Worm (Caenorhabditis elegans): ENCODE results near the gene ten-1.

Gene ten-1

ce11 chrIII:6820343-6820985 is at the start of gene ten-1:
Gene ten-1, plus strand, starts transcription at chrIII:6820935.
- TF ChIP-seq dao-5 (tag; optimal IDR thresholded peaks at IDR 0.05), result no peak
- no peak for TF ChIP-seq him-1 (tag; optimal IDR thresholded peaks at IDR 0.05)
- no peak for TF ChIP-seq W03F9.2 (tag; optimal IDR thresholded peaks at IDR 0.05)

ce11 chrIII:6795326-6795725 is 25.4 kb upstream of the ten-1 start, which contains the start of gene R05H11.1:
Gene R05H11.1, plus strand, starts transcription at chrIII:6795626.
- TF ChIP-seq W03F9.2 (tag; optimal IDR thresholded peaks at IDR 0.05), result no peak
- no peak for TF ChIP-seq dao-5 (tag; optimal IDR thresholded peaks at IDR 0.05)
- no peak for TF ChIP-seq him-1 (tag; optimal IDR thresholded peaks at IDR 0.05)

DNA sequence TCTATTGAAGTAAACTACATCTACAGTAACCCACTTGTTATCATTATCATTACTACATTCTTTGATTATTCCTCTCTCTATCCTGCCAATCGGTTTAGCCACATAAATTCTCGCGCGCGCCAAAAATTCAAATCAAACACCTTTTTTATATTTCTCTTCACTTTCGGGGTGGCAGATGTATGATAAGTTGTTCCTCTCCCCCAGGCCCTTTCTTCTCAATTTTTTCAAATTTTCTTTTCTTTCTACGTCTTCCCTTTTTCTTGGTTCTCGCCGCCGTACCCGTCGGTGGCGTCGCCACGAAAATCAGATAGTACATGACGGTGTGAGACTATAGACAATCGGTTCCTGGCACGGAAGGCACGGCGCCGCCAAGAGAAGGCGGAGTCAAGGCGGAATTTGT is 22.8 kb upstream of the ten-1 start, which contains the start of gene R05H11.2:
Gene R05H11.2 (plus strand): TSS at position 333 of the 400 bp plus-strand sequence.
- TF ChIP-seq dao-5 (tag; optimal IDR thresholded peaks at IDR 0.05), result no peak
- TF ChIP-seq W03F9.2 (tag; optimal IDR thresholded peaks at IDR 0.05), result no peak
- TF ChIP-seq him-1 (tag; optimal IDR thresholded peaks at IDR 0.05), result no peak

DNA sequence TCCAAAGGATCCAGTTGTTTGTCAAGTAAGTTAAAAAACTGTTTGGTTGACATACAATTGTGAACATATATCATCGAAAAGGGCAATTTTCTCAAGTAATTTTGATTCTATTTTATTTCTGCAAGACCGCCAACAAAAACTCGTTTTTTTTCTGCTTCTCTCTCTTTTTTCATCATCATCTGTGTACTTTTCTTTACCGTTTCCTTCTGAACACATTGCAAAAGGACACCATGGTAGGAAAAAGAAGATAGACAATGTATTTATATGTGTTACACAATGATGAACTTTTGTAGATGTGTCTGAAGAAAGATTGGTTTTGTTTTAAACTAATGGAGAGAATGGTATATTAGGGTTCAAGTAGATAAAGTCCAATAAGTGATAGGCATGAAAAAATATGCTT is 21.8 kb upstream of the ten-1 start:
- TF ChIP-seq W03F9.2 (tag; optimal IDR thresholded peaks at IDR 0.05), result no peak
- no peak for TF ChIP-seq dao-5 (tag; optimal IDR thresholded peaks at IDR 0.05)
- no peak for TF ChIP-seq him-1 (tag; optimal IDR thresholded peaks at IDR 0.05)

DNA sequence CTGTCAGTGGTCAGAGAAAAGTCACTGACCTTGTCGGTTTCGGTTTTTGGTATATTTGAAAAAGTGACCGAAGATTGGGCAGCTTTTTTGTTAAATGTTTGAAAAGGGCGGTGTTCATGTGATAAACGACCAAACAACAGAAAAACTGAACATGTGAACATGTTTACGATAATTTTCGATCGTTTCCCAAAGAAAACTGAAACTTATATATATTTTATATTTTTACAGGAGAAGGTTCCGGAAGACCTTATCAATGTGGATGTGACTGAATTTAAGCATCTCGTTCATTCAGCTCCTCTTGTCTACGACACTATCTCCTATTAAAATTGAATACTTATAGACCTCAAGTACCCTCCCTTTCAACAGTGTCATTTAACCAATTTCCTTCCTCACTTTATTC is 21.1 kb upstream of the ten-1 start:
- TF ChIP-seq him-1 (tag; optimal IDR thresholded peaks at IDR 0.05) (no peak), dao-5 (tag; optimal IDR thresholded peaks at IDR 0.05) (no peak), W03F9.2 (tag; optimal IDR thresholded peaks at IDR 0.05) (no peak)

DNA sequence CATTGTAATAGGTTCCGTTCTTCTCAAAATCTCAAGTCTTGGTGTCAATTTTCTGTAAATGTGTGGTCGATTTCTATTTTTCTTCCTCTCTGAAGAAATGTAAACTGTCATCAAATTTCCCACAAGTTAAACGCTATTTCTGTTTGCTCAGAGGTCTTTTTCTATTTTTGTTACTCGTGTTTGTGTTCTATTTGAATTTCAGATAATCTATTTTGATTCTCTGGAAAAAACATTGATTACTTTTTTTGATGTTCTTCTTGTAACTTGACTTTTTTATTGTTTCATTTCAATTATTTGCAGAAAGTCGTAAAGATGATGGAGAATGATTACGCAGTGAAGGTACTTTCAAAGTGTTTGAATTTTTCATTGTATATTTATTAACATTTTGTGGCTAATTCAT is 18.2 kb upstream of the ten-1 start, which contains the start of gene lim-8:
Gene lim-8 (plus strand): TSS at position 301 of the 400 bp plus-strand sequence.
- no peak for TF ChIP-seq him-1 (tag; optimal IDR thresholded peaks at IDR 0.05)

DNA sequence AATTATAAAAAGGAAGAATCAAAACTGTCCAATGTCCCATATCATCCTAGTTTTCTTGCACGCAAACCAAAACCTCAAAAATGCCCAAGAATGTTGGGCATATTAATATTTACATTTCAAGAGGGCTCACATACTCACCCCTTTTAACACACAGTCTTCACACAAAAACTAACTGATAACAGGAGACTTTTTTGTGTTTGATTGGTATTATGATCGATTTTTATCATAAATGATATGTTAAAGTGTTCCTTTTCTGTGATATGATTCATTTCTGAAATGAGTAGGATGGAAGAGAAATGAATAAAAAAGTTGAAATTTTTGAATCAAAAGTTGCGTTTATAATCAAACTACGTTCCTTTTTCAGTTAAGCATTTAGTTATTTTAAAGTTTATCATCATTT is 17.6 kb upstream of the ten-1 start:
- TF ChIP-seq W03F9.2 (tag; optimal IDR thresholded peaks at IDR 0.05) (no peak), him-1 (tag; optimal IDR thresholded peaks at IDR 0.05) (no peak), dao-5 (tag; optimal IDR thresholded peaks at IDR 0.05) (no peak)

ce11 chrIII:6805397-6805796 is 15.3 kb upstream of the ten-1 start:
- no peak for TF ChIP-seq W03F9.2 (tag; optimal IDR thresholded peaks at IDR 0.05)
- no peak for TF ChIP-seq dao-5 (tag; optimal IDR thresholded peaks at IDR 0.05)
- TF ChIP-seq him-1 (tag; optimal IDR thresholded peaks at IDR 0.05), result no peak

- TF ChIP-seq him-1 (tag; optimal IDR thresholded peaks at IDR 0.05) (no peak), dao-5 (tag; optimal IDR thresholded peaks at IDR 0.05) (no peak), W03F9.2 (tag; optimal IDR thresholded peaks at IDR 0.05) (no peak)
Observed at ce11 chrIII:6816930-6817329, 3.8 kb upstream of the ten-1 start, which contains the start of gene F28F5.4. Gene F28F5.4, minus strand, starts transcription at chrIII:6817033.

- TF ChIP-seq W03F9.2 (tag; optimal IDR thresholded peaks at IDR 0.05), result no peak
- TF ChIP-seq dao-5 (tag; optimal IDR thresholded peaks at IDR 0.05), result no peak
- TF ChIP-seq him-1 (tag; optimal IDR thresholded peaks at IDR 0.05), result no peak
Observed at ce11 chrIII:6818037-6818436, 2.7 kb upstream of the ten-1 start.

- no peak for TF ChIP-seq him-1 (tag; optimal IDR thresholded peaks at IDR 0.05)
- no peak for TF ChIP-seq W03F9.2 (tag; optimal IDR thresholded peaks at IDR 0.05)
- no peak for TF ChIP-seq dao-5 (tag; optimal IDR thresholded peaks at IDR 0.05)
Observed at ce11 chrIII:6819322-6819901, 1.3 kb upstream of the ten-1 start, which contains the start of gene F28F5.6. Gene F28F5.6, minus strand, starts transcription at chrIII:6819372.

DNA sequence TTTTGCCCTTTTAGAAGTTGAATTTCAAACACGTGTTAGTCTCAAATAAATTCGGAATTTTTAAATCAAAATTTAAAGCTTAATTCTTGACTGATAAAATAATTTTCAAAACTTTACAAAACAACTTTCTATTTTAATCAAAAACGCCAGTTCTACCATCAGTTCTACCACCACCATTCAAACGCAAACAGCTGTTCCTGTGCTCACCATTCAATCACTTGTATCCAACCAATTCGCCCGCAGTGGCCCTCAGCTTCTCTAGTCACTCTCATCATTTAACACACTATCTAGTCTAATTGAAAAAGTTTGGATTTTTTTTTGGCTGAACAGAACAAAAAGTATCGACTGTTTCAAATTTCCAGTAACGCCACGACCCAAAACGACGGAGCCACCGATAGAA is 2.1 kb downstream of the ten-1 start:
- TF ChIP-seq dao-5 (tag; optimal IDR thresholded peaks at IDR 0.05) (no peak), W03F9.2 (tag; optimal IDR thresholded peaks at IDR 0.05) (no peak), him-1 (tag; optimal IDR thresholded peaks at IDR 0.05) (no peak)

DNA sequence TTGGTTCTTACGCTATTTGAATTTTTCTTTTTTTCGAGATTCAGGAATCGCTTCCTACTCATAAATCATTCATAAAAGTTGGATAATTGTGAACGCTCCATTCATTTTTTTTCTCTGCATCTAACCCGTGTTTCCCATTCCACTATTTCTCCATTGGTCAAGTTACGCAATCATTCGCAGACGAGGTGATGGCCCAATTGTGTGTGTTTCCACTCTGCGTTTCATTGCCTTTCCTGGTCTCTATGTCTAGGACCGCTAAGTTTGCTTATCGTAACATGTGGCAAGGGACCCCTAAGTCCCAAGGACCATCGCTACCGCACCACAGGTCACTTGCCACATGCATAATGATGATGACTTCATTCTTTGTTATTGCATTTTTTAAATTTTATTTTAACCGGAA is 5.4 kb downstream of the ten-1 start:
- no peak for TF ChIP-seq W03F9.2 (tag; optimal IDR thresholded peaks at IDR 0.05)
- TF ChIP-seq dao-5 (tag; optimal IDR thresholded peaks at IDR 0.05), result no peak
- TF ChIP-seq him-1 (tag; optimal IDR thresholded peaks at IDR 0.05), result no peak

DNA sequence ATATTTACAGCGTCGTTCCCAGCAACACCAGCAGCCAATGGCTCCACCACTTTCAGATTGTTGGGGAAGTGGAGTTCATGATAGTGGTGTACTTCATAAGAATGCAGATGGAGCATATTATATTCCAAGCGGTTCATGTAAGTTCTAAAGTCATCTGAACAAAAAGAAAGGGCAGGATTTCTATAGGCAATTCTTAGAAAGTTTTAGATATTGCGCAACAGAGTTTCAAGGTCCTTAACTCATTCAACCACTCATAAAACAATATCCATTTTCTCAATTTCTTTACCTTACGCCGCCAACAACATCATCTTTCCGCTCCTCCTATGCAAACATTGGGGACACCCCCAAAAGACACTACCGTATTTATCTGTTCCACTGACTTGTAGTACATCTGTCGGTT is 10.6 kb downstream of the ten-1 start:
- TF ChIP-seq W03F9.2 (tag; optimal IDR thresholded peaks at IDR 0.05) (no peak), him-1 (tag; optimal IDR thresholded peaks at IDR 0.05) (no peak), dao-5 (tag; optimal IDR thresholded peaks at IDR 0.05) (no peak)

DNA sequence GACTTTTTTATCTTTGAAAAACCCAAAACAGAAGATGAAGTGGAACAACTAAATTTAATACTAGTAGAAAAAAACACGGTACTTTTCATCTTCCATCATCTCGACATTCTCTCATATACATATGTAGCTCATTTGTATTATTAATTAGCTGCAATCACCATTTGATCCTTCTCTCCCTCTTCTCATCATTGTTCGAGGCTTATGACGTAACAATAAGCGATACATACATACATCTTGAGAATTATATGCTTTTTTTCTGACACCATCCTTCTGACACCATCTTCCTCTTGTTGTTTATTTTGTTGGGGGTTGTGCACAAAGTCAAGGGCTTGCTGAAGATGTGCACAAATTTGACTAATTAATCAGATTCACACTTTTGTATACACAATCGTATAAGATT is 16.6 kb downstream of the ten-1 start:
- no peak for TF ChIP-seq him-1 (tag; optimal IDR thresholded peaks at IDR 0.05)
- no peak for TF ChIP-seq dao-5 (tag; optimal IDR thresholded peaks at IDR 0.05)
- no peak for TF ChIP-seq W03F9.2 (tag; optimal IDR thresholded peaks at IDR 0.05)

Measured in whole organism, L4/young adult.